Fruit fly (Drosophila melanogaster): ENCODE data around the gene CG3226.
A peak's percentile ranks its signal among the peaks of the same experiment; 100 is the strongest.

The CG3226 gene

DNA sequence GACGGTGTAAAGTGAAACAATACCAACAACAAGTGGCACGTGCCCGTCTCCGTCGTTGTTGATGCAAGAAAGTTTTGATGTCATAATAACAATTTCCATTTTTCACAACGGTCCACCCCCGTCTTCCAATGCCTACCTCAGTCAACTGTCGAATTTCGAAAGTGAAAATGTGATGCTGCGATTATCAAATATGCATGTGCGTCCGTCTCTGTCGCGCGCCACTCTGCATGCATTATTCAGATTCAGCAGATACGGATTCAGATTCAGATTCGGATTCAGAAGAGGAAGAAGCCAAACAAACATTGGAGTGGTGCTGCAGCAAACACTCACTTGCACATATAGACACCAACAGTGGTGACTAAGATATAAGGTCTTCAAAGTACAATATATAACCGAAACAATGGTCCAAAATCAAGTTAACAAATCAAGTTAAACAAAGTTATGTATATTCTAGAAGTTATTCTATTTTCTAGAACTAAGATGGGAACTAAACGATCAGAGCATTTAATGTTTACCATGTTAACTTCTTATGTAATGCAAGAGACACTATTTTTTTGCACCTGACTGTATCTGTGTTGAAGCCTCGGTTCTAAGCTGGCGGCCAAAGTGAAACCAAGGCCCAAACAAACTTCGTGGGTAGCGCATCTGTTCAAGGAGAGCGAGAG is 11.3 kb downstream of the CG3226 start (continued):
- no peak for TF ChIP-seq onecut (GFP tag; IDR thresholded peaks at IDR 0.05)
- no peak for TF ChIP-seq CG12744 (GFP tag; optimal IDR thresholded peaks at IDR 0.05)
- no peak for TF ChIP-seq danr (GFP tag; IDR thresholded peaks at IDR 0.05)
- no peak for TF ChIP-seq NFAT (GFP tag; IDR thresholded peaks at IDR 0.05)
- peak; percentile 54 for TF ChIP-seq Oli (tag; optimal IDR thresholded peaks at IDR 0.05)
- no peak for TF ChIP-seq MESR4 (GFP tag; optimal IDR thresholded peaks at IDR 0.05)
- no peak for TF ChIP-seq chinmo (GFP tag; IDR thresholded peaks at IDR 0.05; ENCODE audit: partially characterized antibody)
- TF ChIP-seq jumu (GFP tag; optimal IDR thresholded peaks at IDR 0.05) = no peak
- no peak for TF ChIP-seq gcm2 (GFP tag; optimal IDR thresholded peaks at IDR 0.05)
- no peak; the same call in 1 of the 2 replicates for TF ChIP-seq sisA (GFP tag; IDR thresholded peaks at IDR 0.05)
- no peak for TF ChIP-seq Abd-B (GFP tag; optimal IDR thresholded peaks at IDR 0.05)
- TF ChIP-seq nerfin-2 (GFP tag; IDR thresholded peaks at IDR 0.05; ENCODE audit: partially characterized antibody) = no peak
- no peak for TF ChIP-seq CG15514 (GFP tag; optimal IDR thresholded peaks at IDR 0.05)
- peak; percentile 18; the same call in 1 of the 2 replicates for TF ChIP-seq sob (GFP tag; IDR thresholded peaks at IDR 0.05)
- no peak for TF ChIP-seq CG3163 (GFP tag; optimal IDR thresholded peaks at IDR 0.05)
- no peak for TF ChIP-seq HLHmδ (GFP tag; optimal IDR thresholded peaks at IDR 0.05)
- TF ChIP-seq zen (tag; optimal IDR thresholded peaks at IDR 0.05) = no peak
- TF ChIP-seq vvl (GFP tag; IDR thresholded peaks at IDR 0.05) = peak; percentile 68; the same call in 1 of the 2 replicates
- no peak for TF ChIP-seq wor (GFP tag; IDR thresholded peaks at IDR 0.05)
- no peak for TF ChIP-seq CG11085 (GFP tag; IDR thresholded peaks at IDR 0.05)
- no peak for TF ChIP-seq Dfd (GFP tag; optimal IDR thresholded peaks at IDR 0.05)
- TF ChIP-seq CHES-1-like (GFP tag; optimal IDR thresholded peaks at IDR 0.05) = no peak
- no peak for TF ChIP-seq ttk (GFP tag; IDR thresholded peaks at IDR 0.05)
- no peak for TF ChIP-seq abd-A (tag; optimal IDR thresholded peaks at IDR 0.05)
- no peak for TF ChIP-seq CG11398 (GFP tag; optimal IDR thresholded peaks at IDR 0.05)
- peak; percentile 35; the same call in 1 of the 2 replicates for TF ChIP-seq ap (GFP tag; IDR thresholded peaks at IDR 0.05)
- TF ChIP-seq Vsx1 (GFP tag; optimal IDR thresholded peaks at IDR 0.05) = no peak
- peak; percentile 63 for TF ChIP-seq gem (tag; optimal IDR thresholded peaks at IDR 0.05)

DNA sequence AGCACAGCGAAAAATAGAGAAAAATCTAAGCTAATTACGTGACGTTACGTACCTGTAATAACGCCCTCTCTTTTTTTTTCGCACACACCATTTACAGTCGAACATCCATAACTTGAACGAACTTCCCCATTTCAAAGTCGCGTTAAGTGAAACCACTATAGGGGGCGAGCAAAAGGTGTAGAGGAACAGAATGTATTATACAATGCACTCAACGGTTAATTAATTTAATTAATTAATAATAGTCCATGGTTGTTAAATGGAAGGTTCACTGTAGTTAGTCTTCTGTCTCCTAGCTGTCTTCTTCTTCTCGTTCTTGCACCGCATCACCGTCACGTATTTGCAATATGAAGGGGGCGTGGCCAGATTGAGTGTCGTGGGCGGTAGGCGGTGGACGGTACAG is 12.4 kb downstream of the CG3226 start:
- TF ChIP-seq CG4404 (GFP tag; IDR thresholded peaks at IDR 0.05) (no peak), Rfx (GFP tag; IDR thresholded peaks at IDR 0.05) (peak; percentile 31; the same call in 1 of the 2 replicates), Pdp1 (GFP tag; optimal IDR thresholded peaks at IDR 0.05) (peak in 1 of 2 experiments; percentile 22), Drgx (GFP tag; IDR thresholded peaks at IDR 0.05) (peak; percentile 71), hb (GFP tag; IDR thresholded peaks at IDR 0.05; ENCODE audit: partially characterized antibody) (no peak), CG11504 (tag; optimal IDR thresholded peaks at IDR 0.05) (peak; percentile 35), dmrt99B (tag; optimal IDR thresholded peaks at IDR 0.05) (peak; percentile 9), prd (optimal IDR thresholded peaks at IDR 0.05) (no peak), prd (GFP tag; IDR thresholded peaks at IDR 0.05) (peak; percentile 39; the same call in 1 of the 3 replicates), row (GFP tag; IDR thresholded peaks at IDR 0.05) (0 out of 3 replicates have a peak, but pooled peaks have one; percentile 26), CG10565 (GFP tag; optimal IDR thresholded peaks at IDR 0.05) (no peak), CG9437 (GFP tag; optimal IDR thresholded peaks at IDR 0.05) (peak; percentile 57), eve (GFP tag; optimal IDR thresholded peaks at IDR 0.05) (peak in 1 of 2 experiments; percentile 4), grau (tag; optimal IDR thresholded peaks at IDR 0.05) (peak; percentile 59), CG8290 (GFP tag; optimal IDR thresholded peaks at IDR 0.05) (no peak), CG8290 (tag; optimal IDR thresholded peaks at IDR 0.05) (peak in 1 of 2 experiments; percentile 1), Med (GFP tag) (peak; percentile 71), lilli (GFP tag; optimal IDR thresholded peaks at IDR 0.05) (peak; percentile 13), sens (GFP tag) (peak; percentile 8), CG7963 (GFP tag; IDR thresholded peaks at IDR 0.05; ENCODE audit: partially characterized antibody) (no peak)

Measured in whole organism, embryonic.